Worm (Caenorhabditis elegans) whole organism, L1 larva: ENCODE results near the gene F13E9.5.

Source experiments
- efl-1 ChIP-seq, 4 experiments: fragments of 150-350 bp; optimal IDR thresholded peaks in 3 of 4; peaks in 1 of 4; 1 replicate in 1 of 4; 2 replicates in 3 of 4; lab custom pipeline; 2014; ENCODE audit warnings: missing biosample characterization in 2 of 4, missing genetic modification characterization in 2 of 4, missing genetic modification reagents in 2 of 4
- unc-30 ChIP-seq: sonication (generic microtip); optimal IDR thresholded peaks from 2 replicates; lab custom pipeline; 2017; ENCODE audit warnings: missing biosample characterization, missing genetic modification characterization
- unc-62 ChIP-seq: fragments of 150-350 bp; optimal IDR thresholded peaks from 2 replicates; lab custom pipeline; 2014; ENCODE audit warnings: missing biosample characterization, missing genetic modification reagents, missing genetic modification characterization
- ztf-4 ChIP-seq: fragments of 150-350 bp; optimal IDR thresholded peaks from 2 replicates; lab custom pipeline; 2014; ENCODE audit warnings: missing biosample characterization, missing genetic modification characterization

ce11 chrIV:10842705-10843364, 41.3 kb downstream of the F13E9.5 start, which contains the start of gene T11G6.5:
- TF ChIP-seq unc-62 (no peak), unc-30 (tag; lab: Kevin White, UChicago) (no peak), ztf-4 (tag; lab: Kevin White, UChicago) (no peak), efl-1 (optimal IDR thresholded peaks at IDR 0.05; lab: Kevin White, UChicago) (peak; percentile 39 to 52), efl-1 (GFP tag; optimal IDR thresholded peaks at IDR 0.05 in 1 of 2; lab: Kevin White, UChicago) (peak; percentile 48 to 95)
